Worm (Caenorhabditis elegans): Measurements from ENCODE around the gene ZK673.11.

ce11 chrII:10445738-10446137 is 11.3 kb upstream of the ZK673.11 start:
- TF ChIP-seq ceh-36 (tag; optimal IDR thresholded peaks at IDR 0.05) (no peak), aly-1 (tag; optimal IDR thresholded peaks at IDR 0.05) (no peak), scrt-1 (GFP tag; IDR thresholded peaks at IDR 0.05) (no peak), ama-1 (optimal IDR thresholded peaks at IDR 0.05) (no peak), hmg-4 (GFP tag; optimal IDR thresholded peaks at IDR 0.05) (peak; percentile 11), tbx-37 (GFP tag; conservative IDR thresholded peaks at IDR 0.05) (no peak), ets-7 (tag; optimal IDR thresholded peaks at IDR 0.05) (no peak), tra-4 (tag; optimal IDR thresholded peaks at IDR 0.05) (no peak), hnd-1 (tag; optimal IDR thresholded peaks at IDR 0.05) (no peak), pes-1 (GFP tag; IDR thresholded peaks at IDR 0.05) (no peak), F13C5.2 (tag; optimal IDR thresholded peaks at IDR 0.05) (no peak), B0310.2 (tag; optimal IDR thresholded peaks at IDR 0.05) (no peak), ceh-13 (GFP tag; optimal IDR thresholded peaks at IDR 0.05) (no peak)
